Worm (Caenorhabditis elegans) whole organism, L4 larva: ENCODE data around the gene R09A8.2.

ENCODE experiments used
- T20F7.1 ChIP-seq: fragments of 200-800 bp; sonication (Bioruptor generic); optimal IDR thresholded peaks from 2 replicates; lab custom pipeline; 2018; ENCODE audit warnings: mild to moderate bottlenecking, missing genetic modification characterization, missing compliant biosample characterization
- Y75B8A.6 ChIP-seq: fragments of 200-800 bp; sonication (Bioruptor generic); IDR thresholded peaks from 2 replicates; pipeline ENCODE4 v1.3.6; 2022; ENCODE audit warnings: missing genetic modification reagents, missing genetic modification characterization, missing compliant biosample characterization
- aha-1 ChIP-seq: fragments of 150-350 bp; peaks from one replicate; lab custom pipeline; 2014; ENCODE audit warnings: missing biosample characterization, missing genetic modification characterization
- daf-16 ChIP-seq, 3 experiments: sonication (generic microtip); optimal IDR thresholded peaks; 2 replicates each; lab custom pipeline; 2016 to 2017; ENCODE audit warnings: missing genetic modification characterization in 3 of 3, missing genetic modification reagents in 3 of 3, mild to moderate bottlenecking in 2 of 3, missing compliant biosample characterization in 2 of 3, missing biosample characterization in 1 of 3, moderate library complexity in 1 of 3
- dmd-6 ChIP-seq: fragments of 200-800 bp; sonication (Bioruptor generic); IDR thresholded peaks from 2 replicates; pipeline ENCODE4 v1.3.6; 2022; ENCODE audit warnings: missing genetic modification reagents, missing genetic modification characterization, missing compliant biosample characterization
- duxl-1 ChIP-seq: sonication (generic microtip); optimal IDR thresholded peaks from 2 replicates; lab custom pipeline; 2016; ENCODE audit warnings: mild to moderate bottlenecking, missing genetic modification characterization, moderate library complexity, missing compliant biosample characterization; ENCODE audit not compliant: poor library complexity
- dve-1 ChIP-seq: sonication (generic microtip); optimal IDR thresholded peaks from 2 replicates; lab custom pipeline; 2017; ENCODE audit warnings: antibody characterized with exemption, mild to moderate bottlenecking, missing genetic modification characterization, missing compliant biosample characterization; ENCODE audit not compliant: insufficient read depth
- egl-43 ChIP-seq: fragments of 200-800 bp; sonication (Bioruptor generic); IDR thresholded peaks from 2 replicates; pipeline ENCODE4 v1.3.6; 2022; ENCODE audit warnings: missing genetic modification reagents, missing genetic modification characterization, missing compliant biosample characterization
- fkh-10 ChIP-seq: fragments of 150-350 bp; optimal IDR thresholded peaks from 2 replicates; lab custom pipeline; 2014; ENCODE audit warnings: missing biosample characterization, missing genetic modification reagents, missing genetic modification characterization
- hmg-1.1 ChIP-seq: fragments of 200-800 bp; sonication (Bioruptor generic); IDR thresholded peaks from 2 replicates; pipeline ENCODE4 v1.3.6; 2022; ENCODE audit warnings: missing genetic modification reagents, missing genetic modification characterization, missing compliant biosample characterization
- lin-1 ChIP-seq: fragments of 200-800 bp; sonication (Bioruptor generic); IDR thresholded peaks from 2 replicates; pipeline ENCODE4 v1.3.6; 2022; ENCODE audit warnings: missing genetic modification reagents, missing genetic modification characterization, missing compliant biosample characterization
- mxl-3 ChIP-seq: fragments of 200-800 bp; sonication (Bioruptor generic); optimal IDR thresholded peaks from 2 replicates; lab custom pipeline; 2018; ENCODE audit warnings: mild to moderate bottlenecking, missing genetic modification characterization, missing compliant biosample characterization
- nhr-25 ChIP-seq: sonication (generic microtip); optimal IDR thresholded peaks from 2 replicates; lab custom pipeline; 2017; ENCODE audit warnings: missing genetic modification characterization, mild to moderate bottlenecking, missing compliant biosample characterization, antibody characterized with exemption, moderate library complexity, borderline replicate concordance; ENCODE audit not compliant: insufficient read depth
- nhr-28 ChIP-seq: fragments of 150-350 bp; optimal IDR thresholded peaks from 2 replicates; lab custom pipeline; 2014; ENCODE audit warnings: missing biosample characterization, missing genetic modification characterization
- nhr-6 ChIP-seq: fragments of 150-350 bp; optimal IDR thresholded peaks from 2 replicates; lab custom pipeline; 2014; ENCODE audit warnings: missing biosample characterization, missing genetic modification characterization
- php-3 ChIP-seq: fragments of 200-800 bp; sonication (Bioruptor generic); IDR thresholded peaks from 2 replicates; pipeline ENCODE4 v1.3.6; 2022; ENCODE audit warnings: missing genetic modification reagents, missing genetic modification characterization, missing compliant biosample characterization
- pqm-1 ChIP-seq: sonication (generic microtip); optimal IDR thresholded peaks from 2 replicates; lab custom pipeline; 2017; ENCODE audit warnings: missing biosample characterization, missing genetic modification characterization
- spr-1 ChIP-seq: sonication (generic microtip); optimal IDR thresholded peaks from 2 replicates; lab custom pipeline; 2016; ENCODE audit warnings: mild to moderate bottlenecking, missing genetic modification characterization, missing compliant biosample characterization
- unc-39 ChIP-seq: sonication (generic microtip); optimal IDR thresholded peaks from 2 replicates; lab custom pipeline; 2017; ENCODE audit warnings: missing biosample characterization, missing genetic modification characterization
- unc-62 ChIP-seq, 3 experiments: fragments of 150-350 bp in 1 of 3; sonication (generic microtip); optimal IDR thresholded peaks in 2 of 3; peaks in 1 of 3; 1 replicate in 1 of 3; 2 replicates in 2 of 3; lab custom pipeline; 2014 to 2017; ENCODE audit warnings: missing biosample characterization in 3 of 3, missing genetic modification characterization in 3 of 3, missing genetic modification reagents in 3 of 3, missing genotype in 1 of 3
- zip-11 ChIP-seq: fragments of 200-800 bp; sonication (Bioruptor generic); IDR thresholded peaks from 2 replicates; pipeline ENCODE4 v1.3.6; 2022; ENCODE audit warnings: missing genetic modification characterization, missing compliant biosample characterization

Gene R09A8.2

DNA sequence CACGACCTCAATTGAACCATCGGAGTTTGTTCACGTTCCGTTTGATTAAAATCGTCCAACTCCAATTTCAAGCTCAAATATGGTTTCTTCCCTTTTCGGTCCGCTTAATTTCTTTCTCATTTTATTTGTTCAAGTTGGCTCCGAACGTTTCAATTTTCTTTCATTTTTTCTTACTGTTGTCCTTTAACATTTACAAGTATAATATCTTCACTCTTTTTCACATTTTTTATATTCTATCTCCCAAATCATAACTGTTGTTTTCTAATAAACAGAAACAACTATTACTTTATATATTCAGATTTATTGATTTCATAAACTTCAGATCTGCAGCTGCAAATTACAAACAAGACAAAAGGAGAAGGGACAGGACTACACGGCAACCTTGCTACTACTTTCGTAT is 35.8 kb upstream of the R09A8.2 start:
- TF ChIP-seq unc-62 (GFP tag; optimal IDR thresholded peaks at IDR 0.05 in 1 of 2; lab: Kevin White, UChicago) (peak in 1 of 2 experiments; percentile 91), unc-62 (tag; optimal IDR thresholded peaks at IDR 0.05; lab: Kevin White, UChicago) (no peak), egl-43 (no peak)

DNA sequence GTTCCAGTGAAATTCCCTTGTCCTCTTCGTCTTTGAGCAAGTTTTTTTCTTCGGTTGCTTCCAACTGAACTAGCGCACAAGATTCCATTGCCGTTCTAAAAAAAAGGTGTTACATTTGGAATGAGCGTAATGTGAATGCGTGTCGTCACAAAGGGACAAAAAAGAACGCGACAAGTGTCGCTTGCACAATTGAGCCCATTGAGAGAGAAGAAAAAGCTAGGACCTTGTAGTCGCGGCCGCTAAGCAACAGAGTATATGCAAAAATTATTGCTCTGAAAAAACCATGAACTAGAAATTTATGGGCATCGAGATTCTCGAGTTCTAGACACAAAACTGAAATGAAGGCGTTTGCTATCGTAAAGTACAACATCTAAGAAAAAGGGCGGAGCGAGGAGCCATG is 32.9 kb upstream of the R09A8.2 start, which contains the start of gene T24D5.2:
TSS of gene T24D5.2 (minus strand) at position 101 of the 400 bp plus-strand sequence.
- peak; percentile 26 for TF ChIP-seq aha-1 (tag; lab: Kevin White, UChicago)
- TF ChIP-seq unc-39 (tag; lab: Kevin White, UChicago): no peak
- no peak for TF ChIP-seq duxl-1
- TF ChIP-seq dve-1 (tag; lab: Kevin White, UChicago): no peak

DNA sequence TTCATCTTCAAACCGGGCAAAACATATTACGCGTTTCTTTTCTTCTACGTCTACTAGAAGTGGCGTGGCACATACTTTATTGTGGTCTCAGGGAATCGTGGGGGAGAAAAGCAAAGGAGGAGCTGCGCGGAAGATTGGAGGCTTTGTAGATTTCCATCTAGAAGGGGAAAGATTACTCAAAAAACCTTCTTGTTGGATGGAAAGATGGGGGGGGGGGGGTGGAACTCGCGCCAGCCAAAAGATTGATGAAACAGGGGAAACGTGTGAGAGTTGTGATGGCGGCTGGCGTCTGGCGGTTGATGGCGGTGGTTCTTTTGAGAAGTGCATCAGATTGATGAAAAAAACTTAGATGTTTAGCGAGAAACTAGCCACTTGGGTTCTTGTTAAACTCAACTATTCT is 29.8 kb upstream of the R09A8.2 start:
- TF ChIP-seq hmg-1.1 (GFP tag; lab: Robert Waterston, UW) (0 out of 2 replicates have a peak, but pooled peaks have one; percentile 9), spr-1 (tag; lab: Kevin White, UChicago) (no peak), fkh-10 (GFP tag; lab: Kevin White, UChicago) (peak; percentile 5)

DNA sequence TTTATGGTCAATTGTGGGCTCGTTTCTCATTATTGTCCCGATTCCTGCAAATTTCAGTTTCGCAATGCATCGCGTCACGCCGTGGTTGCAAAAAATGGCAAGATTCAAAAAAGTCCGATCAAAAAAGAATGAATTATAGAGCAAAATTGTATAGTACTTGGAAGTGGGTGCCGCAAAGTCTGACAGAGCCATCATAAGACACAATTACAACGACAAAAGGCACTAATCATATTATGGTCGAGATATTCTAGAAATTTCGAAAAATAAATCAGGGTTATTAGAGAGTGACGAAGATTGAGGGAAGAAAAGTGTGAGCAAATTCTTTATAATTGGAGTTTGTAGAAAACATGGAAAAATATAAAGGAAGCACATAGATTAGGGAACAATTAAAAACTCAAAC is 24.0 kb upstream of the R09A8.2 start:
- no peak for TF ChIP-seq T20F7.1 (GFP tag; lab: Kevin White, UChicago)
- peak; percentile 11 for TF ChIP-seq aha-1 (tag; lab: Kevin White, UChicago)

DNA sequence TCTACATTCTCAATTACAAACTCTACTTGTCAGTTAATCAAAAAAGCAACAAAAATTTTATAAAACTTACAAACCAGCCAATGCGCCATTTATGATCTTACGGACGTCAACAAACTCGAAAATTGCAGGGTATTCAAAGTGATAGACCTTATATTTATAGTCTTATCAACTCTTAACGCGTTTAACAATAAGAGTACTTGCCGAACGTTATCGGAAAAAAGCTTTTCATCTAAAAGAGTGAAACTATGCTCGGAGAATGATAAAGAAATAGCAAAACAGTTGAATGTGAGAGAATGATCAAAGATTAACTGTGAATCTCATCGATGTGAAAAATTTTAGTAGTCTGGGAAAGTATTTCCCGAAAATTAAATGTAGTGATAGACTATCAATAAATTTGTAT is 23.3 kb upstream of the R09A8.2 start:
- TF ChIP-seq php-3 (GFP tag; lab: Robert Waterston, UW): 0 out of 2 replicates have a peak, but pooled peaks have one; percentile 29
- TF ChIP-seq lin-1 (GFP tag; lab: Robert Waterston, UW): no peak
- no peak for TF ChIP-seq Y75B8A.6 (GFP tag; lab: Robert Waterston, UW)
- TF ChIP-seq nhr-25 (tag; lab: Kevin White, UChicago): no peak
- peak; percentile 35 for TF ChIP-seq nhr-28 (tag; lab: Kevin White, UChicago)
- peak; percentile 61; the same call in 1 of the 2 replicates for TF ChIP-seq dmd-6 (GFP tag; lab: Robert Waterston, UW)
- no peak for TF ChIP-seq daf-16 (GFP tag; optimal IDR thresholded peaks at IDR 0.05; lab: Kevin White, UChicago)
- peak; percentile 92 for TF ChIP-seq daf-16 (tag; optimal IDR thresholded peaks at IDR 0.05; lab: Kevin White, UChicago)
- no peak for TF ChIP-seq mxl-3 (GFP tag; lab: Kevin White, UChicago)
- peak; percentile 68 for TF ChIP-seq pqm-1
- TF ChIP-seq dve-1 (tag; lab: Kevin White, UChicago): peak; percentile 41

DNA sequence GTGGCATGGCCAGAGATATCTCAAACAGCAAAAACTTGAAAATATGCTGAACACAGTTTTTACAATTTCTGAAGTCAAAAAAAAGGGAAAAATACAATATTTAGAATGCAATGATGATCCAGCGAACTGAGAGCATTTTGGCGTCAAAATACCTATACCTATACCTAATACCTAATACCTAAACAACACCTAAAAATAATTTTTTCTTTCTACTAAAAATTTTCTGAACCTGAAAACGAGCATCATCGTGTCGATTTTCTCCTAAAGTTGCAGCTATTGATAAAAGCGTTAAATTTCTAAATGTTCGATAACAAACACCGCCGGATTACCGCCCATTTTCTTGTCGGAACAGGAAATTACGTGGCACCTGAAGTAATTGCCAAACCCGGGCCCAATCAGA is 22.4 kb upstream of the R09A8.2 start, which contains the start of gene T24D5.4:
TSS of gene T24D5.4 (plus strand) at position 301 of the 400 bp plus-strand sequence.
- TF ChIP-seq nhr-6 (tag; lab: Kevin White, UChicago) (no peak), aha-1 (tag; lab: Kevin White, UChicago) (peak; percentile 53)

DNA sequence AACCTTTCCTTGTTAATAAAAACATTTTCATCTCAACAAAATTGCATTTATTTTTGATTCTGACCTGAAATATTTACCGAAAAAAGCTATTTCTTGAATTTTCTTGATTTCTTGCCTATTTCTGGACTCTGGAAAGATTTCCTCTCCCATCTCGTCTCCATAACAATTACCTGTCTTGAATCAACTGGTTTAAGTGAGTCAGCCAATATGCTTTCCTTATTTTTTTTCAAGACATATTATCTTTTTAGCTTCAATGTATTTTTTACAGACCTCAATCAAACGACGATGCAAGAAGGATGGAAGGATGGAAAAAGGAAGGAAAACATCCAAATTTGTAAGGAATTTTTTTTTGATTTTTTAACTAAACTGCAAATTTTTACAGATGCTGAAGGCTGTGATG is 16.7 kb upstream of the R09A8.2 start:
- TF ChIP-seq unc-62 (GFP tag; optimal IDR thresholded peaks at IDR 0.05 in 1 of 2; lab: Kevin White, UChicago) (peak in 1 of 2 experiments; percentile 91), unc-62 (tag; optimal IDR thresholded peaks at IDR 0.05; lab: Kevin White, UChicago) (no peak), nhr-25 (tag; lab: Kevin White, UChicago) (no peak)
- TF ChIP-seq, all 104 proteins: peak for 1

DNA sequence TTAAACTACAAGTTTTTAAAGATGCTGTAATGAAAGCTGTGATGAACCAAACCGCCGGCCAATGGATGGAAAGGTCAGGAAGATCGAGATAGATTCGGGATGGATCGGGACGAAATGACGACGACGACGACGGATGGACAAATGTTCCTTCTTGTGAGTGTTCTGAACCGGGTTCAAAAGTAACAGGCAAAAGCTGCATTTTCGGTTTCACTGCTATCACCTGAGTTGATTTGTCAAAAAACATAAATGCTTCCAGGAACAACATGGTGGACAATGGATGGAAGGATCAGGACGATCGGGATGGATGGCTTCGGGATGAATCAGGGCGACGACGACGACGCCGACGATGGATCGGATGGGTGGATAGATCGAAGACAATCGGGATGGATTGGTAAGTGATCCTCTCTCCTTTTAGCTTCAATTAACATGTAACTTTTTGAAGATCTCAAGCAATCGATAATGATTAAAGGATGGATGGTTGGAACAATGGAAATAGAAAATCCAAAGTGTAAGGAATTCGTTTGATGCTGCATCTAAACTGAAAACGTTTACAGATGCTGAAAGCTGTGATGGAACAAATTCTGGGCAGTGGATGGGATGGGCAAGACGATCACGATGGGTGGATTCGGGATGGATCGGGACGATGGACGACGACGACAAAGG is 15.8 kb upstream of the R09A8.2 start, which contains the start of the genes T24D5.6 and R09A8.9:
TSS of gene T24D5.6 (plus strand) at position 301 of the 663 bp plus-strand sequence.
TSS of gene R09A8.9 (plus strand) at position 613 of the 663 bp plus-strand sequence.
- TF ChIP-seq zip-11 (GFP tag; lab: Robert Waterston, UW): no peak
